Worm (Caenorhabditis elegans): ENCODE results near the gene Y64G10A.7.

- TF ChIP-seq mls-2 (tag; optimal IDR thresholded peaks at IDR 0.05) = no peak
- TF ChIP-seq nhr-28 (tag; optimal IDR thresholded peaks at IDR 0.05) = no peak
- no peak for TF ChIP-seq mep-1 (tag; optimal IDR thresholded peaks at IDR 0.05)
- peak; percentile 76 for TF ChIP-seq ces-1 (GFP tag; optimal IDR thresholded peaks at IDR 0.05)
- no peak for TF ChIP-seq unc-62 (GFP tag; optimal IDR thresholded peaks at IDR 0.05)
- TF ChIP-seq lin-13 (tag; optimal IDR thresholded peaks at IDR 0.05) = no peak
- TF ChIP-seq elt-3 (tag; optimal IDR thresholded peaks at IDR 0.05) = no peak
- no peak for TF ChIP-seq unc-39 (tag; optimal IDR thresholded peaks at IDR 0.05)
- no peak for TF ChIP-seq nhr-12 (tag; optimal IDR thresholded peaks at IDR 0.05)
- TF ChIP-seq flh-1 (GFP tag; optimal IDR thresholded peaks at IDR 0.05) = no peak
- TF ChIP-seq hlh-1 (tag; optimal IDR thresholded peaks at IDR 0.05) = no peak
Observed at ce11 chrIV:14260761-14261160, 30.9 kb upstream of the Y64G10A.7 start.
